Fruit fly (Drosophila melanogaster): ENCODE results near the gene Hnf4.
A peak's percentile ranks its signal among the peaks of the same experiment; 100 is the strongest.

Gene Hnf4

dm6 chr2L:8715454-8715853 lies 6.0 kb upstream of the Hnf4 start:
- TF ChIP-seq noc (tag; optimal IDR thresholded peaks at IDR 0.05): no peak

DNA sequence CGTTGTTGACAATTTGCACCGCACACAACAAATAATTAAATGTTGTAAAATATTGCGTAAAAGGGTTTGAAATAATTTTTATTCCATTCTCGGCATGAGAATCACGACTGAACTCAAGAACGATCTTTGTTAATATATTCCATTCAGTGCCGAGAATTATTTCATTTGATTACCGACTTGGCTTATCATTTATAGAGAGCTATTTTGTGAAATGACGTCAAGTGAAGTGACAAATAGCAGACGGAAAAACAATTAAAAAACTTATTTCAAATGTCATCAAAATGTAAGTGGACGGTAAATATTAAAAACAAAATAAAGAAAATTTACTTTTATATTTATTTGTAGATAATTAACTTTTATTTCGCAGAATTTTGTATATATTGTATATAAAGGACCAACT lies 5.1 kb upstream of the Hnf4 start:
- no peak for TF ChIP-seq noc (tag; optimal IDR thresholded peaks at IDR 0.05)

dm6 chr2L:8709078-8709399 lies 372 bp downstream of the Hnf4 start:
- TF ChIP-seq noc (tag; optimal IDR thresholded peaks at IDR 0.05): no peak

- no peak for TF ChIP-seq noc (tag; optimal IDR thresholded peaks at IDR 0.05)
Measured at dm6 chr2L:8708399-8709077, 873 bp downstream of the Hnf4 start.

DNA sequence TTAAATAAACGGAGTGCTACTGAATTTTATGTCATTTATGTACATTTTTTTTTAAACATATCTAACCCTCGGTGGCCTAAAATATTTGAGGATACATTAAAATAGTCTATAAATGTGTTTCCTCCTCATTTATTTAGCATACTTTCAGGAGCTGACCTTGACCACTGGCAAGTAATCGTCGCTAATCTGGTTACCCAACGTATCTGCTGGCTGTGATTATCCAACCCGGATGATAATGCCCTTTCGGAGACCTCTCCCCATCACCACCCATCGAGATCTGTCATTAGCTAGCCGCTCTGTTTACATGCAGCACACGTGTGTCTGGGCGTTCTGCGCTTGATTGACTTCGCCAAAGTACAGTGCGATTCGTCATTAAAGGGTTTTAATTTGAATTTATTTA lies 1.9 kb downstream of the Hnf4 start:
- no peak for TF ChIP-seq noc (tag; optimal IDR thresholded peaks at IDR 0.05)

dm6 chr2L:8704648-8705622 lies 4.5 kb downstream of the Hnf4 start, which contains the start of gene CatB:
Gene CatB, plus strand, starts transcription at chr2L:8705572.
- TF ChIP-seq noc (tag; optimal IDR thresholded peaks at IDR 0.05): peak; percentile 72

DNA sequence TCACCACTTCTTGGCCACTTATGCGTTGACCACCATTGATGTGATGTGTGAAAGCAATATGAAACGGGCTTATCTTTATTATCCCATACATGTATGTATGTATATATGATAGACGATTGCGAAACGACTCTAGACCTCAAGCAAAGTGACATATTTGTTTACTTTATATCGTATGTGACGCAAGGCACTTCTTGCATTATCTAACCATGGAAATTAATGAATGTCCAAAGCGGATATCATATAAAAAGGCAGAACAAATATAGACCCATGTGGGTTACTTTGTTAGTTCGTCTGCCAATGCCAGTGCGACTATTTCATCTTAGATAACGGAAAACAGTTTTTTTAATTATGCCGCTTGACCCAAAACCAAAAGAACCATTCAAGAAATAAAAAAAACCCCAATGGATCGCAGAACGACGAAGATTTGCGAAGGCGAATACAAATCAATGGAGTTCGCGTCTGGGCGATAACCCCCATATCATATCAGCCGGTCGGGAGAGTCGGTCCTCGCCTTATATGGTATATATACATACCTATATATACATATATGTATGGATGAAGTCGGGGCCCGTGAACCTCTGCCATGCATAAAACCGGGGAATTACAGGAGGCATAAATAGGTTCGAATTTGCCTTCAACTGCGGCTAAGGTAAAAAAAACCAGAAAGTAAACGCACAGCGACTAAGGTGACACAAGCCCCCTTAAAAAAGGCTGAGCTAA lies 6.3 kb downstream of the Hnf4 start:
- TF ChIP-seq noc (tag; optimal IDR thresholded peaks at IDR 0.05): no peak

- TF ChIP-seq noc (tag; optimal IDR thresholded peaks at IDR 0.05): no peak
Measured at dm6 chr2L:8700870-8701616, 8.4 kb downstream of the Hnf4 start.

dm6 chr2L:8699895-8700314 lies 9.5 kb downstream of the Hnf4 start:
- TF ChIP-seq noc (tag; optimal IDR thresholded peaks at IDR 0.05): peak; percentile 89

dm6 chr2L:8697915-8698627 lies 11.3 kb downstream of the Hnf4 start:
- TF ChIP-seq noc (tag; optimal IDR thresholded peaks at IDR 0.05): peak; percentile 71

DNA sequence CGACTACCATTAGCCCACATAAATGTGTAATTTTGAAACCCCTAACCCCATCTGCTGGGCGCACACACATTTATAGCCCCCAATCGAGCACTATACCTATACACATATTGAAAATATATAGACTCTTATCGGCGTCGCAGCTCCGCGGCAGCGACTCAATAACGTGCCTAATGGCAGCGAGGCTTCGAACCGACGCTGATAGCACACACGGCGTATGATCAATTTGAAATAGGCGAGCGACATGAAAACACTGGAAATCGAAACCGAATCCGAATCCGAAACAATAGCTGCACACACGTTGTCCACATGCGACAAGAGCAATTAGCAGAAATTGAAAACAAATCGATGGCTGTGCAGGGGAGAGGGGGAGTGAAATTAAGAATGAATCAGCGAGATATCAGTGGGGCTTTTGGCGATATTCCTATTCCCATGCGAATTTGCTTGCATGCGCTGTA lies 15.1 kb downstream of the Hnf4 start:
- peak; percentile 61 for TF ChIP-seq noc (tag; optimal IDR thresholded peaks at IDR 0.05)

- peak; percentile 76 for TF ChIP-seq noc (tag; optimal IDR thresholded peaks at IDR 0.05)
Measured at dm6 chr2L:8692426-8693180, 16.8 kb downstream of the Hnf4 start.

- TF ChIP-seq noc (tag; optimal IDR thresholded peaks at IDR 0.05): peak; percentile 91
Measured at dm6 chr2L:8691292-8691975, 18.0 kb downstream of the Hnf4 start.

dm6 chr2L:8690913-8691291 lies 18.5 kb downstream of the Hnf4 start:
- no peak for TF ChIP-seq noc (tag; optimal IDR thresholded peaks at IDR 0.05)

All from whole organism, larva.